Worm (Caenorhabditis elegans): ENCODE results near the gene ZK688.12.

ZK688.12 gene

ce11 chrIII:7925968-7926367 lies 12.6 kb upstream of the ZK688.12 start:
- TF ChIP-seq Y53G8AR.9 (GFP tag; conservative IDR thresholded peaks at IDR 0.05) (no peak), hmg-1.2 (GFP tag; IDR thresholded peaks at IDR 0.05) (peak; percentile 36; the same call in 1 of the 2 replicates), lin-35 (GFP tag; optimal IDR thresholded peaks at IDR 0.05) (no peak), ceh-100 (GFP tag; IDR thresholded peaks at IDR 0.05) (no peak), hlh-26 (GFP tag; conservative IDR thresholded peaks at IDR 0.05) (no peak), attf-6 (GFP tag; IDR thresholded peaks at IDR 0.05) (no peak), nhr-120 (GFP tag; IDR thresholded peaks at IDR 0.05) (no peak)

- TF ChIP-seq Y56A3A.18 (GFP tag; IDR thresholded peaks at IDR 0.05) (no peak), die-1 (tag; optimal IDR thresholded peaks at IDR 0.05) (no peak), sdz-38 (tag; optimal IDR thresholded peaks at IDR 0.05) (no peak), rcor-1 (GFP tag; IDR thresholded peaks at IDR 0.05) (no peak), egl-18 (GFP tag; IDR thresholded peaks at IDR 0.05) (no peak)
These were observed 11.4 kb upstream of the ZK688.12 start, which contains the start of gene tag-250 for ce11 chrIII:7924821-7925220. Gene tag-250, minus strand, starts transcription at chrIII:7924921.

- TF ChIP-seq ceh-79 (tag; optimal IDR thresholded peaks at IDR 0.05) (no peak), K11D2.4 (GFP tag; IDR thresholded peaks at IDR 0.05) (no peak), nhr-179 (tag; optimal IDR thresholded peaks at IDR 0.05) (no peak), ets-4 (GFP tag; optimal IDR thresholded peaks at IDR 0.05) (no peak), Y67H2A.10 (GFP tag; conservative IDR thresholded peaks at IDR 0.05) (no peak), mes-4 (tag; optimal IDR thresholded peaks at IDR 0.05) (no peak), nhr-27 (tag; optimal IDR thresholded peaks at IDR 0.05) (no peak), madf-10 (tag; optimal IDR thresholded peaks at IDR 0.05) (no peak), F23B12.7 (tag; optimal IDR thresholded peaks at IDR 0.05; ENCODE audit: insufficient read depth) (no peak), mcd-1 (GFP tag; IDR thresholded peaks at IDR 0.05) (no peak), pbrm-1 (GFP tag; IDR thresholded peaks at IDR 0.05) (no peak), K12H6.12 (tag; optimal IDR thresholded peaks at IDR 0.05) (no peak), nfya-1 (tag; optimal IDR thresholded peaks at IDR 0.05; ENCODE audit: borderline replicate concordance, insufficient read depth) (no peak), repo-1 (tag; optimal IDR thresholded peaks at IDR 0.05) (no peak)
These were observed 8.8 kb upstream of the ZK688.12 start, which contains the start of gene C29E4.17 for ce11 chrIII:7922207-7922606. Gene C29E4.17, plus strand, starts transcription at chrIII:7922507.

DNA sequence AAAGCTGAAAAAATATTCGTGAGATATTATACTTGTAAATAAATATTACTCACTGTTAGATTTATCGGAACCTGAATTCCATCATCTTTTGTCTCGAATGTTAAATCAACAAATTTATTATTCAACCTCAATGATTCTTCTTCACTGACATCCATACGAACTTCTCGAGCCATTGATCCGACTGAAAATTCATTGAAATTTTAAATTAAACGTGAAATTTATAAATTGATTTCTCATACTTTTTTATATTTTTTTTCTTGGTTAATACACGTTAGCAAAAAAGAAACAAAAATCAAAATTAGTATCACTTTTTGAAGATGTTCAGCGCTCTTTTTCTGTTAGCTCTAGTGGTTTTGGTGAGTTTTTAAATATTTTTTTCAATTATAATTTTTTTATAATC lies 6.4 kb upstream of the ZK688.12 start, which contains the start of gene C29E4.14:
C29E4.14 (plus strand) TSS at position 301 of the 400 bp plus-strand sequence.
- TF ChIP-seq C17E4.6 (GFP tag; IDR thresholded peaks at IDR 0.05) = no peak
- no peak for TF ChIP-seq F22D6.2 (tag; optimal IDR thresholded peaks at IDR 0.05)
- no peak for TF ChIP-seq repo-1 (tag; optimal IDR thresholded peaks at IDR 0.05)
- no peak for TF ChIP-seq lin-26 (GFP tag; IDR thresholded peaks at IDR 0.05)
- no peak for TF ChIP-seq ztf-26 (tag; optimal IDR thresholded peaks at IDR 0.05)
- TF ChIP-seq B0336.3 (GFP tag; IDR thresholded peaks at IDR 0.05) = no peak
- no peak for TF ChIP-seq madf-3 (GFP tag; IDR thresholded peaks at IDR 0.05)
- no peak for TF ChIP-seq lin-35 (GFP tag; optimal IDR thresholded peaks at IDR 0.05)
- TF ChIP-seq Y53G8AR.9 (GFP tag; conservative IDR thresholded peaks at IDR 0.05) = no peak
- no peak for TF ChIP-seq egrh-3 (GFP tag; IDR thresholded peaks at IDR 0.05)

DNA sequence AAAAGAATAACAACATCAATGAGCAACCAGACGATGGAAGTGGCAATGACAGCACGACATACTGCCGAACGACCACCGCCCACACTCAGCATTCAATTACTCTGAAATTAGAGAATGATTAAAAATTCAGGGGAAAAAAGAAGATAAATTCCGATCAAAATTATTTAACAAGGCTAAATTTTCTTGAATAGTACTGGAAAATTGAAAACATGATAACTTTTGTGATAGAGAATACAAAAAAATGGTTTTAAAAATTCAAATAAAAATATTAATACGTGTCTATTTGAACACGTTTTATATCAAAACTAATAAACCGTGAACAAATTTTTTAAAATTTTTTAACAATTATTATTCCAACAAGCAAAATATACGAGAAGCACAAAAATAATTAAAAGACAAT lies 4.3 kb upstream of the ZK688.12 start, which contains the start of gene gly-3:
gly-3 (minus strand) TSS at position 101 of the 400 bp plus-strand sequence.
- TF ChIP-seq madf-8 (GFP tag; conservative IDR thresholded peaks at IDR 0.05) (no peak), mes-4 (tag; optimal IDR thresholded peaks at IDR 0.05) (no peak), let-607 (tag; optimal IDR thresholded peaks at IDR 0.05) (no peak), nfya-2 (GFP tag; IDR thresholded peaks at IDR 0.05) (no peak), ccch-3 (GFP tag; optimal IDR thresholded peaks at IDR 0.05) (no peak), let-526 (GFP tag; IDR thresholded peaks at IDR 0.05) (no peak), athp-1 (tag; optimal IDR thresholded peaks at IDR 0.05) (no peak), C06A6.2 (GFP tag; conservative IDR thresholded peaks at IDR 0.05) (no peak), F33H1.4 (GFP tag; IDR thresholded peaks at IDR 0.05) (no peak), Y53F4B.3 (GFP tag; IDR thresholded peaks at IDR 0.05) (no peak), mel-28 (tag; optimal IDR thresholded peaks at IDR 0.05; ENCODE audit: borderline replicate concordance) (no peak), F22D6.2 (tag; optimal IDR thresholded peaks at IDR 0.05) (no peak)
